Worm (Caenorhabditis elegans) whole organism, L4 larva: Measurements from ENCODE around the gene col-159.

Experiments
- R02D3.7 ChIP-seq: fragments of 150-350 bp; sonication (generic microtip); optimal IDR thresholded peaks from 3 replicates; lab custom pipeline; 2014; ENCODE audit warnings: missing biosample characterization, missing genetic modification characterization
- aly-2 ChIP-seq: sonication (generic microtip); optimal IDR thresholded peaks from 2 replicates; lab custom pipeline; 2018; ENCODE audit warnings: missing biosample characterization, missing genetic modification characterization
- ceh-82 ChIP-seq: sonication (generic microtip); optimal IDR thresholded peaks from 2 replicates; lab custom pipeline; 2017; ENCODE audit warnings: missing biosample characterization, missing genetic modification characterization
- daf-12 ChIP-seq: fragments of 150-350 bp; optimal IDR thresholded peaks from 2 replicates; lab custom pipeline; 2014; ENCODE audit warnings: missing biosample characterization, missing genetic modification reagents, missing genetic modification characterization
- egl-27 ChIP-seq: sonication (generic microtip); optimal IDR thresholded peaks from 3 replicates; lab custom pipeline; 2017; ENCODE audit warnings: missing biosample characterization, missing genetic modification reagents, missing genetic modification characterization
- jun-1 ChIP-seq: fragments of 150-350 bp; optimal IDR thresholded peaks from 2 replicates; lab custom pipeline; 2014; ENCODE audit warnings: missing biosample characterization, missing genetic modification reagents, missing genetic modification characterization
- nhr-77 ChIP-seq: fragments of 150-350 bp; optimal IDR thresholded peaks from 2 replicates; lab custom pipeline; 2014; ENCODE audit warnings: missing biosample characterization, missing genetic modification characterization
- pha-4 ChIP-seq, 2 experiments: fragments of 150-350 bp in 1 of 2; fragments of 200-800 bp in 1 of 2; sonication (Bioruptor generic) in 1 of 2; IDR thresholded peaks in 1 of 2; optimal IDR thresholded peaks in 1 of 2; 2 replicates each; pipeline versions ENCODE4 v1.3.6 to Lab custom; 2014 to 2022; ENCODE audit warnings: missing genetic modification characterization in 2 of 2, missing genetic modification reagents in 2 of 2, missing biosample characterization in 1 of 2, missing compliant biosample characterization in 1 of 2
- pqm-1 ChIP-seq: sonication (generic microtip); optimal IDR thresholded peaks from 2 replicates; lab custom pipeline; 2017; ENCODE audit warnings: missing biosample characterization, missing genetic modification characterization

DNA sequence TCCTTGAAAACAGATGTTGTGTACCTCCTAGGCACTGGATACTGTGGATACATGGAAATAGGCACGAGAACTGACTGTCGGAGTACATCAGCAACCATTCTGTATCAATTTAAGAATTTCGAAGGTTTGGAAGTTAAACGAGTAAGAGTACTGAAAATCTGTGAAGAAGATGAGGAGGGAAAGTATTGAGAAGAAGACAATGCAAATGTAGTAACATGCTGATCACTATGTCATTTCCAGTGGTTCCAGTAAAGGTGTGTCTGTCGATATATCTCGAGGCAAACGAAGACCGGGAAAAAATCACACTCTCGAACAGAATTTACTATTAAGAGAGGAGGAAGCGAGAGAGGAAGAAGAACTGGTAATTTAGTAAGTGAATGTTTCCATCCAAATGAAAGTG, 34.5 kb upstream of the col-159 start, which contains the start of gene dmd-10:
- TF ChIP-seq egl-27: no peak
- TF ChIP-seq R02D3.7 (tag; lab: Kevin White, UChicago): no peak
- TF ChIP-seq pha-4 (GFP tag; IDR thresholded peaks at IDR 0.05; lab: Robert Waterston, UW): no peak
- TF ChIP-seq pha-4 (tag; optimal IDR thresholded peaks at IDR 0.05; lab: Kevin White, UChicago): no peak
- no peak for TF ChIP-seq daf-12 (tag; lab: Kevin White, UChicago)
- no peak for TF ChIP-seq ceh-82 (tag; lab: Kevin White, UChicago)
- TF ChIP-seq jun-1 (tag; lab: Kevin White, UChicago): no peak
- no peak for TF ChIP-seq nhr-77
- no peak for TF ChIP-seq aly-2
- no peak for TF ChIP-seq pqm-1
